Fruit fly (Drosophila melanogaster) whole organism, prepupa: ENCODE measurements around the gene Hmr.

Experiments used
- Blimp-1 ChIP-seq: fragments of 200-800 bp; sonication (Bioruptor generic); optimal IDR thresholded peaks from 3 replicates; lab custom pipeline; 2017; ENCODE audit warnings: missing biosample characterization, missing genetic modification characterization, mild to moderate bottlenecking, moderate library complexity, missing genetic modification reagents
- CG10631 ChIP-seq: fragments of 200-800 bp; sonication (Bioruptor generic); optimal IDR thresholded peaks from 2 replicates; lab custom pipeline; 2016; ENCODE audit warnings: missing biosample characterization, missing genetic modification characterization
- CG10669 ChIP-seq: fragments of 200-800 bp; sonication (Bioruptor generic); optimal IDR thresholded peaks from 3 replicates; lab custom pipeline; 2018; ENCODE audit warnings: missing biosample characterization, mild to moderate bottlenecking, missing genetic modification characterization, moderate library complexity
- CG11294 ChIP-seq: fragments of 200-800 bp; sonication (Bioruptor generic); IDR thresholded peaks from 2 replicates; pipeline ENCODE4 v1.3.6; 2022; ENCODE audit warnings: missing biosample characterization, missing genetic modification characterization
- CG11762 ChIP-seq: fragments of 200-800 bp; sonication (Bioruptor generic); optimal IDR thresholded peaks from 3 replicates; lab custom pipeline; 2016; ENCODE audit warnings: missing biosample characterization, missing genetic modification characterization; ENCODE audit not compliant: insufficient read depth
- CG11902 ChIP-seq: fragments of 200-800 bp; sonication (Bioruptor generic); optimal IDR thresholded peaks from 3 replicates; lab custom pipeline; 2016; ENCODE audit warnings: missing biosample characterization, missing genetic modification characterization
- CG15336 ChIP-seq: fragments of 200-800 bp; sonication (Bioruptor generic); IDR thresholded peaks from 2 replicates; pipeline ENCODE4 v1.3.6; 2022; ENCODE audit warnings: missing biosample characterization, missing genetic modification characterization
- CG16779 ChIP-seq: fragments of 200-800 bp; sonication (Bioruptor generic); optimal IDR thresholded peaks from 3 replicates; lab custom pipeline; 2017; ENCODE audit warnings: missing biosample characterization, mild to moderate bottlenecking, missing genetic modification characterization
- CG31627 ChIP-seq: fragments of 200-800 bp; sonication (Bioruptor generic); optimal IDR thresholded peaks from 3 replicates; lab custom pipeline; 2016; ENCODE audit warnings: missing biosample characterization, missing genetic modification characterization
- CG3919 ChIP-seq: fragments of 200-800 bp; sonication (Bioruptor generic); optimal IDR thresholded peaks from 3 replicates; lab custom pipeline; 2016; ENCODE audit warnings: missing biosample characterization, missing genetic modification characterization
- CG4318 ChIP-seq: fragments of 200-800 bp; sonication (Bioruptor generic); optimal IDR thresholded peaks from 3 replicates; lab custom pipeline; 2017; ENCODE audit warnings: missing biosample characterization, mild to moderate bottlenecking, missing genetic modification characterization
- CG6792 ChIP-seq: fragments of 200-800 bp; sonication (Bioruptor generic); optimal IDR thresholded peaks from 3 replicates; lab custom pipeline; 2016; ENCODE audit warnings: missing biosample characterization, missing genetic modification characterization
- CG6808 ChIP-seq: fragments of 200-800 bp; sonication (Bioruptor generic); optimal IDR thresholded peaks from 3 replicates; lab custom pipeline; 2017; ENCODE audit warnings: missing biosample characterization, missing genetic modification characterization, mild to moderate bottlenecking, moderate library complexity, missing genetic modification reagents
- CG6854 ChIP-seq: fragments of 200-800 bp; sonication (Bioruptor generic); optimal IDR thresholded peaks from 2 replicates; lab custom pipeline; 2017; ENCODE audit warnings: missing biosample characterization, mild to moderate bottlenecking, missing genetic modification characterization
- CG7368 ChIP-seq: fragments of 200-800 bp; sonication (Bioruptor generic); optimal IDR thresholded peaks from 3 replicates; lab custom pipeline; 2016; ENCODE audit warnings: missing biosample characterization, missing genetic modification characterization
- CG8119 ChIP-seq: fragments of 200-800 bp; sonication (Bioruptor generic); IDR thresholded peaks from 3 replicates; pipeline ENCODE4 v1.3.6; 2022; ENCODE audit warnings: missing biosample characterization, missing genetic modification characterization
- CG8632 ChIP-seq: fragments of 200-800 bp; sonication (Bioruptor generic); optimal IDR thresholded peaks from 3 replicates; lab custom pipeline; 2016; ENCODE audit warnings: missing biosample characterization, missing genetic modification characterization
- CG9139 ChIP-seq: fragments of 200-800 bp; sonication (Bioruptor generic); optimal IDR thresholded peaks from 3 replicates; lab custom pipeline; 2017; ENCODE audit warnings: missing biosample characterization, mild to moderate bottlenecking, missing genetic modification characterization
- Eip78C ChIP-seq: fragments of 200-800 bp; sonication (Bioruptor generic); peaks from one replicate; lab custom pipeline; 2016; ENCODE audit warnings: missing biosample characterization, missing genetic modification characterization
- Eip93F ChIP-seq: fragments of 200-800 bp; sonication (Bioruptor generic); optimal IDR thresholded peaks from 2 replicates; lab custom pipeline; 2016; ENCODE audit warnings: missing biosample characterization, mild to moderate bottlenecking, missing genetic modification characterization
- Ets96B ChIP-seq: fragments of 200-800 bp; optimal IDR thresholded peaks from 2 replicates; lab custom pipeline; 2019; ENCODE audit warnings: missing biosample characterization, mild to moderate bottlenecking, missing genetic modification characterization, moderate library complexity
- Gug ChIP-seq: fragments of 200-800 bp; sonication (Bioruptor generic); IDR thresholded peaks from 2 replicates; pipeline ENCODE4 v1.3.6; 2022; ENCODE audit warnings: missing biosample characterization, missing genetic modification characterization
- Hr4 ChIP-seq: fragments of 200-800 bp; sonication (Bioruptor generic); optimal IDR thresholded peaks from 3 replicates; lab custom pipeline; 2016; ENCODE audit warnings: missing biosample characterization, missing genetic modification characterization
- Lpt ChIP-seq: fragments of 200-800 bp; sonication (Bioruptor generic); optimal IDR thresholded peaks from 3 replicates; lab custom pipeline; 2016; ENCODE audit warnings: missing biosample characterization, missing genetic modification characterization
- Smox ChIP-seq: fragments of 200-800 bp; sonication (Bioruptor generic); optimal IDR thresholded peaks from 3 replicates; lab custom pipeline; 2016; ENCODE audit warnings: missing biosample characterization, missing genetic modification characterization
- Sox102F ChIP-seq: fragments of 200-800 bp; sonication (Bioruptor generic); optimal IDR thresholded peaks from 2 replicates; lab custom pipeline; 2016; ENCODE audit warnings: missing biosample characterization, mild to moderate bottlenecking, missing genetic modification characterization
- Sox15 ChIP-seq: fragments of 200-800 bp; sonication (Bioruptor generic); optimal IDR thresholded peaks from 3 replicates; lab custom pipeline; 2016; ENCODE audit warnings: missing biosample characterization, missing genetic modification characterization
- achi ChIP-seq: fragments of 200-800 bp; sonication (Bioruptor generic); optimal IDR thresholded peaks from 3 replicates; lab custom pipeline; 2016; ENCODE audit warnings: missing biosample characterization, missing genetic modification characterization
- acj6 ChIP-seq: fragments of 200-800 bp; sonication (Bioruptor generic); optimal IDR thresholded peaks from 3 replicates; lab custom pipeline; 2016; ENCODE audit warnings: missing biosample characterization, missing genetic modification characterization
- cyc ChIP-seq: fragments of 200-800 bp; sonication (Bioruptor generic); optimal IDR thresholded peaks from 3 replicates; lab custom pipeline; 2016; ENCODE audit warnings: missing biosample characterization, missing genetic modification characterization
- dsx ChIP-seq: fragments of 200-800 bp; optimal IDR thresholded peaks from 3 replicates; lab custom pipeline; 2019; ENCODE audit warnings: missing biosample characterization, mild to moderate bottlenecking, missing genetic modification characterization, moderate library complexity; ENCODE audit not compliant: poor library complexity, severe bottlenecking
- eg ChIP-seq: fragments of 200-800 bp; sonication (Bioruptor generic); IDR thresholded peaks from 3 replicates; pipeline ENCODE4 v1.3.6; 2022; ENCODE audit warnings: missing biosample characterization, missing genetic modification characterization
- fd85E ChIP-seq: fragments of 200-800 bp; sonication (Bioruptor generic); optimal IDR thresholded peaks from 3 replicates; lab custom pipeline; 2016; ENCODE audit warnings: missing biosample characterization, missing genetic modification characterization
- fkh ChIP-seq: fragments of 200-800 bp; sonication (Bioruptor generic); optimal IDR thresholded peaks from 3 replicates; lab custom pipeline; 2017; ENCODE audit warnings: missing biosample characterization, mild to moderate bottlenecking, missing genetic modification characterization, moderate library complexity
- lz ChIP-seq: fragments of 200-800 bp; sonication (Bioruptor generic); optimal IDR thresholded peaks from 3 replicates; lab custom pipeline; 2016; ENCODE audit warnings: missing biosample characterization, missing genetic modification characterization
- net ChIP-seq: fragments of 200-800 bp; sonication (Bioruptor generic); optimal IDR thresholded peaks from 3 replicates; lab custom pipeline; 2016; ENCODE audit warnings: missing biosample characterization, missing genetic modification characterization
- salr ChIP-seq, 2 experiments: fragments of 200-800 bp; sonication (Bioruptor generic); optimal IDR thresholded peaks; 3 replicates each; lab custom pipeline; 2016 to 2018; ENCODE audit warnings: missing biosample characterization in 2 of 2, missing genetic modification characterization in 2 of 2, mild to moderate bottlenecking in 1 of 2
- spab ChIP-seq: fragments of 200-800 bp; sonication (Bioruptor generic); optimal IDR thresholded peaks from 2 replicates; lab custom pipeline; 2017; ENCODE audit warnings: missing biosample characterization, mild to moderate bottlenecking, missing genetic modification characterization, missing genetic modification reagents
- ss ChIP-seq, 2 experiments: fragments of 200-800 bp; sonication (Bioruptor generic); optimal IDR thresholded peaks; 2 replicates in 1 of 2; 3 replicates in 1 of 2; lab custom pipeline; 2017 to 2018; ENCODE audit warnings: mild to moderate bottlenecking in 2 of 2, missing biosample characterization in 2 of 2, missing genetic modification characterization in 2 of 2, moderate library complexity in 1 of 2
- svp ChIP-seq: fragments of 200-800 bp; sonication (Bioruptor generic); peaks from one replicate; lab custom pipeline; 2016; ENCODE audit warnings: missing biosample characterization, missing genetic modification characterization
- topi ChIP-seq: fragments of 200-800 bp; sonication (Bioruptor generic); optimal IDR thresholded peaks from 3 replicates; lab custom pipeline; 2016; ENCODE audit warnings: missing biosample characterization, missing genetic modification characterization
- vri ChIP-seq: fragments of 200-800 bp; sonication (Bioruptor generic); optimal IDR thresholded peaks from 3 replicates; lab custom pipeline; 2016; ENCODE audit warnings: missing biosample characterization, mild to moderate bottlenecking, missing genetic modification characterization

Gene Hmr

dm6 chrX:10557432-10557831 is 38.2 kb downstream of the Hmr start (continued):
- TF ChIP-seq Eip93F (GFP tag; lab: Kevin White, UChicago) (peak; percentile 53), CG31627 (GFP tag; lab: Kevin White, UChicago) (peak; percentile 86), CG11902 (GFP tag; lab: Kevin White, UChicago) (peak; percentile 75), ss (GFP tag; optimal IDR thresholded peaks at IDR 0.05; lab: Kevin White, UChicago) (peak; percentile 41 to 69), CG10669 (GFP tag; lab: Kevin White, UChicago) (peak; percentile 69), CG6854 (GFP tag; lab: Kevin White, UChicago) (peak; percentile 94), vri (GFP tag; lab: Kevin White, UChicago) (peak; percentile 46)
- TF ChIP-seq, all 60 proteins: peak for 58

dm6 chrX:10549050-10549449 is 46.6 kb downstream of the Hmr start:
- TF ChIP-seq CG3919 (GFP tag; lab: Kevin White, UChicago): no peak
- TF ChIP-seq Eip78C: peak; percentile 51
- no peak for TF ChIP-seq CG11294
- no peak for TF ChIP-seq CG6808 (GFP tag; lab: Kevin White, UChicago)
- no peak for TF ChIP-seq Hr4 (GFP tag; lab: Kevin White, UChicago)
- TF ChIP-seq achi: no peak
- TF ChIP-seq acj6 (GFP tag; lab: Kevin White, UChicago): no peak
- TF ChIP-seq CG8119 (GFP tag; lab: Robert Waterston, UW): 0 out of 3 replicates have a peak, but pooled peaks have one; percentile 17
- TF ChIP-seq Ets96B: no peak
- TF ChIP-seq CG6854 (GFP tag; lab: Kevin White, UChicago): no peak

- no peak for TF ChIP-seq spab (GFP tag; lab: Kevin White, UChicago)
- TF ChIP-seq acj6 (GFP tag; lab: Kevin White, UChicago): no peak
- TF ChIP-seq CG11294: no peak
Observed at dm6 chrX:10547857-10548135, 47.9 kb downstream of the Hmr start.

- TF ChIP-seq CG3919 (GFP tag; lab: Kevin White, UChicago) (peak; percentile 93), acj6 (GFP tag; lab: Kevin White, UChicago) (peak; percentile 90), CG11294 (peak; percentile 93), CG16779 (peak; percentile 81), topi (peak; percentile 96), CG11762 (GFP tag; lab: Kevin White, UChicago) (peak; percentile 81), Sox102F (GFP tag; lab: Kevin White, UChicago) (peak; percentile 89), net (GFP tag; lab: Kevin White, UChicago) (peak; percentile 93), CG31627 (GFP tag; lab: Kevin White, UChicago) (peak; percentile 94), spab (GFP tag; lab: Kevin White, UChicago) (peak; percentile 80), CG15336 (peak; percentile 94), CG6792 (GFP tag; lab: Kevin White, UChicago) (peak; percentile 88), Eip93F (GFP tag; lab: Kevin White, UChicago) (peak; percentile 75), Gug (peak; percentile 95), fd85E (GFP tag; lab: Kevin White, UChicago) (peak; percentile 46), CG9139 (peak; percentile 49), Sox15 (GFP tag; lab: Kevin White, UChicago) (peak; percentile 85), eg (GFP tag; lab: Robert Waterston, UW) (peak; percentile 96), Smox (GFP tag; lab: Kevin White, UChicago) (peak; percentile 93), dsx (GFP tag; lab: Kevin White, UChicago) (peak; percentile 45), svp (GFP tag; lab: Kevin White, UChicago) (peak; percentile 96), Lpt (peak; percentile 89), fkh (peak; percentile 6), lz (peak; percentile 95), ss (GFP tag; optimal IDR thresholded peaks at IDR 0.05; lab: Kevin White, UChicago) (peak; percentile 53 to 80), achi (peak; percentile 90), salr (GFP tag; optimal IDR thresholded peaks at IDR 0.05; lab: Kevin White, UChicago) (peak; percentile 72 to 96), cyc (GFP tag; lab: Kevin White, UChicago) (peak; percentile 93), CG6854 (GFP tag; lab: Kevin White, UChicago) (peak; percentile 72), CG4318 (peak; percentile 93), CG7368 (GFP tag; lab: Kevin White, UChicago) (peak; percentile 84), CG10631 (GFP tag; lab: Kevin White, UChicago) (peak; percentile 93), CG8632 (peak; percentile 85), CG10669 (GFP tag; lab: Kevin White, UChicago) (peak; percentile 87), Blimp-1 (peak; percentile 76), Eip78C (peak; percentile 98)
Observed at dm6 chrX:10547070-10547856, 48.4 kb downstream of the Hmr start.
